Worm (Caenorhabditis elegans) whole organism, L1 larva: ENCODE data around the gene dph-2.

Experiments
- C04F5.9 ChIP-seq: sonication (generic microtip); optimal IDR thresholded peaks from 2 replicates; lab custom pipeline; 2016; ENCODE audit warnings: missing genetic modification characterization, missing compliant biosample characterization
- C16A3.4 ChIP-seq: fragments of 150-350 bp; optimal IDR thresholded peaks from 2 replicates; lab custom pipeline; 2014; ENCODE audit warnings: missing biosample characterization, missing genetic modification characterization
- Y116A8C.19 ChIP-seq: sonication (generic microtip); optimal IDR thresholded peaks from 2 replicates; lab custom pipeline; 2016; ENCODE audit warnings: missing compliant biosample characterization, missing genetic modification characterization, borderline replicate concordance
- aha-1 ChIP-seq: fragments of 150-350 bp; optimal IDR thresholded peaks from 2 replicates; lab custom pipeline; 2014; ENCODE audit warnings: missing biosample characterization, missing genetic modification characterization
- blmp-1 ChIP-seq: fragments of 150-350 bp; optimal IDR thresholded peaks from 2 replicates; lab custom pipeline; 2014; ENCODE audit warnings: missing biosample characterization, missing genetic modification characterization
- ceh-8 ChIP-seq: fragments of 200-800 bp; sonication (Bioruptor generic); optimal IDR thresholded peaks from 2 replicates; lab custom pipeline; 2018; ENCODE audit warnings: mild to moderate bottlenecking, missing genetic modification characterization, moderate library complexity, missing compliant biosample characterization
- ceh-88 ChIP-seq: fragments of 200-800 bp; sonication (Bioruptor generic); IDR thresholded peaks from 2 replicates; pipeline ENCODE4 v1.3.6; 2022; ENCODE audit warnings: missing genetic modification characterization, missing compliant biosample characterization
- ceh-90 ChIP-seq: sonication (generic microtip); optimal IDR thresholded peaks from 2 replicates; lab custom pipeline; 2016; ENCODE audit warnings: missing genetic modification characterization, missing compliant biosample characterization
- ces-1 ChIP-seq: fragments of 150-350 bp; optimal IDR thresholded peaks from 2 replicates; lab custom pipeline; 2014; ENCODE audit warnings: missing biosample characterization, missing genetic modification reagents, missing genetic modification characterization
- dpl-1 ChIP-seq, 3 experiments: fragments of 150-350 bp in 2 of 3; sonication (generic microtip) in 1 of 3; optimal IDR thresholded peaks; 2 replicates each; lab custom pipeline; 2014 to 2017; ENCODE audit warnings: missing biosample characterization in 3 of 3, missing genetic modification characterization in 3 of 3, missing genetic modification reagents in 3 of 3
- dsc-1 ChIP-seq: sonication (generic microtip); optimal IDR thresholded peaks from 2 replicates; lab custom pipeline; 2016; ENCODE audit warnings: mild to moderate bottlenecking, missing genetic modification characterization, missing compliant biosample characterization
- egl-27 ChIP-seq, 2 experiments: fragments of 150-350 bp in 1 of 2; sonication (generic microtip); optimal IDR thresholded peaks; 3 replicates each; lab custom pipeline; 2017 to 2018; ENCODE audit warnings: missing biosample characterization in 2 of 2, missing genetic modification characterization in 2 of 2, missing genetic modification reagents in 2 of 2
- elt-2 ChIP-seq: sonication (generic microtip); optimal IDR thresholded peaks from 2 replicates; lab custom pipeline; 2016; ENCODE audit warnings: missing genetic modification characterization, mild to moderate bottlenecking, inconsistent platforms, missing compliant biosample characterization, missing genetic modification reagents
- fkh-10 ChIP-seq: sonication (generic microtip); optimal IDR thresholded peaks from 2 replicates; lab custom pipeline; 2017; ENCODE audit warnings: missing biosample characterization, missing genetic modification reagents, missing genetic modification characterization
- fkh-4 ChIP-seq: sonication (generic microtip); optimal IDR thresholded peaks from 2 replicates; lab custom pipeline; 2016; ENCODE audit warnings: missing compliant biosample characterization, missing genetic modification characterization, borderline replicate concordance
- fos-1 ChIP-seq: fragments of 150-350 bp; optimal IDR thresholded peaks from 2 replicates; lab custom pipeline; 2014; ENCODE audit warnings: missing biosample characterization, missing genetic modification characterization
- grh-1 ChIP-seq: fragments of 200-800 bp; sonication (Bioruptor generic); IDR thresholded peaks from 2 replicates; pipeline ENCODE4 v1.3.6; 2022; ENCODE audit warnings: missing genetic modification reagents, missing genetic modification characterization, missing compliant biosample characterization
- hlh-17 ChIP-seq: fragments of 200-800 bp; sonication (Bioruptor generic); optimal IDR thresholded peaks from 2 replicates; lab custom pipeline; 2018; ENCODE audit warnings: missing genetic modification characterization, mild to moderate bottlenecking, missing compliant biosample characterization, moderate library complexity, borderline replicate concordance
- irx-1 ChIP-seq: sonication (generic microtip); optimal IDR thresholded peaks from 2 replicates; lab custom pipeline; 2016; ENCODE audit warnings: missing genetic modification characterization, missing compliant biosample characterization
- lin-13 ChIP-seq: fragments of 150-350 bp; optimal IDR thresholded peaks from 2 replicates; lab custom pipeline; 2014; ENCODE audit warnings: missing biosample characterization, missing genetic modification reagents, missing genetic modification characterization
- lin-14 ChIP-seq: fragments of 200-800 bp; sonication (Bioruptor generic); optimal IDR thresholded peaks from 2 replicates; lab custom pipeline; 2018; ENCODE audit warnings: mild to moderate bottlenecking, missing genetic modification characterization, moderate library complexity, missing compliant biosample characterization
- lin-35 ChIP-seq, 2 experiments: fragments of 150-350 bp; optimal IDR thresholded peaks; 2 replicates each; lab custom pipeline; 2014; ENCODE audit warnings: missing biosample characterization in 2 of 2, missing genetic modification characterization in 2 of 2, missing genetic modification reagents in 2 of 2
- lir-3 ChIP-seq: sonication (generic microtip); optimal IDR thresholded peaks from 2 replicates; lab custom pipeline; 2016; ENCODE audit warnings: mild to moderate bottlenecking, missing genetic modification characterization, moderate library complexity, missing compliant biosample characterization; ENCODE audit not compliant: poor library complexity
- lsy-2 ChIP-seq, 2 experiments: fragments of 150-350 bp; optimal IDR thresholded peaks; 2 replicates each; lab custom pipeline; 2014; ENCODE audit warnings: missing biosample characterization in 2 of 2, missing genetic modification characterization in 2 of 2
- mdl-1 ChIP-seq, 2 experiments: fragments of 150-350 bp; optimal IDR thresholded peaks; 2 replicates each; lab custom pipeline; 2014 to 2017; ENCODE audit warnings: missing biosample characterization in 2 of 2, missing genetic modification characterization in 2 of 2, inconsistent platforms in 1 of 2
- mef-2 ChIP-seq: fragments of 150-350 bp; optimal IDR thresholded peaks from 2 replicates; lab custom pipeline; 2014; ENCODE audit warnings: missing biosample characterization, missing genetic modification characterization
- mep-1 ChIP-seq: fragments of 150-350 bp; optimal IDR thresholded peaks from 2 replicates; lab custom pipeline; 2014; ENCODE audit warnings: missing biosample characterization, missing genetic modification characterization
- nhr-11 ChIP-seq: fragments of 150-350 bp; optimal IDR thresholded peaks from 2 replicates; lab custom pipeline; 2014; ENCODE audit warnings: missing biosample characterization, missing genetic modification characterization
- nhr-19 ChIP-seq: fragments of 200-800 bp; sonication (Bioruptor generic); conservative IDR thresholded peaks from 2 replicates; pipeline ENCODE4 v1.3.6; 2022; ENCODE audit warnings: missing genetic modification characterization, missing compliant biosample characterization
- nhr-20 ChIP-seq: sonication (generic microtip); optimal IDR thresholded peaks from 2 replicates; lab custom pipeline; 2016; ENCODE audit warnings: mild to moderate bottlenecking, missing genetic modification characterization, missing compliant biosample characterization
- nhr-28 ChIP-seq: fragments of 150-350 bp; optimal IDR thresholded peaks from 2 replicates; lab custom pipeline; 2014; ENCODE audit warnings: missing biosample characterization, missing genetic modification characterization
- nhr-47 ChIP-seq: sonication (generic microtip); optimal IDR thresholded peaks from 2 replicates; lab custom pipeline; 2016; ENCODE audit warnings: mild to moderate bottlenecking, missing genetic modification characterization, moderate library complexity, missing compliant biosample characterization
- nhr-71 ChIP-seq: sonication (generic microtip); optimal IDR thresholded peaks from 2 replicates; lab custom pipeline; 2016; ENCODE audit warnings: mild to moderate bottlenecking, missing genetic modification characterization, moderate library complexity, missing compliant biosample characterization
- nhr-76 ChIP-seq: sonication (generic microtip); optimal IDR thresholded peaks from 2 replicates; lab custom pipeline; 2017; ENCODE audit warnings: missing biosample characterization, missing genetic modification characterization
- nhr-84 ChIP-seq: sonication (generic microtip); optimal IDR thresholded peaks from 2 replicates; lab custom pipeline; 2017; ENCODE audit warnings: missing biosample characterization, missing genetic modification characterization
- nhr-85 ChIP-seq: sonication (generic microtip); peaks from one replicate; lab custom pipeline; 2016; ENCODE audit warnings: missing genetic modification characterization, inconsistent platforms, missing compliant biosample characterization
- nhr-90 ChIP-seq: sonication (generic microtip); optimal IDR thresholded peaks from 2 replicates; lab custom pipeline; 2016; ENCODE audit warnings: mild to moderate bottlenecking, missing genetic modification characterization, missing compliant biosample characterization; ENCODE audit not compliant: poor library complexity
- pax-3 ChIP-seq: fragments of 200-800 bp; sonication (Bioruptor generic); optimal IDR thresholded peaks from 2 replicates; lab custom pipeline; 2018; ENCODE audit warnings: mild to moderate bottlenecking, missing genetic modification characterization, moderate library complexity, missing compliant biosample characterization
- pqm-1 ChIP-seq: sonication (generic microtip); optimal IDR thresholded peaks from 3 replicates; lab custom pipeline; 2017; ENCODE audit warnings: missing biosample characterization, missing genetic modification characterization
- rnt-1 ChIP-seq: sonication (generic microtip); optimal IDR thresholded peaks from 2 replicates; lab custom pipeline; 2016; ENCODE audit warnings: mild to moderate bottlenecking, missing genetic modification characterization, moderate library complexity, missing compliant biosample characterization
- skn-1 ChIP-seq: fragments of 150-350 bp; optimal IDR thresholded peaks from 2 replicates; lab custom pipeline; 2014; ENCODE audit warnings: missing biosample characterization, missing genetic modification characterization
- snpc-4 ChIP-seq: fragments of 150-350 bp; optimal IDR thresholded peaks from 2 replicates; lab custom pipeline; 2014; ENCODE audit warnings: missing biosample characterization, missing genetic modification characterization
- sox-4 ChIP-seq: sonication (generic microtip); optimal IDR thresholded peaks from 2 replicates; lab custom pipeline; 2016; ENCODE audit warnings: missing genetic modification characterization, missing compliant biosample characterization
- tbx-2 ChIP-seq: sonication (generic microtip); optimal IDR thresholded peaks from 2 replicates; lab custom pipeline; 2016; ENCODE audit warnings: missing genetic modification characterization, missing compliant biosample characterization
- unc-130 ChIP-seq: fragments of 150-350 bp; optimal IDR thresholded peaks from 2 replicates; lab custom pipeline; 2017; ENCODE audit warnings: missing biosample characterization, missing genetic modification characterization, inconsistent platforms
- unc-62 ChIP-seq: fragments of 150-350 bp; optimal IDR thresholded peaks from 2 replicates; lab custom pipeline; 2014; ENCODE audit warnings: missing biosample characterization, missing genetic modification reagents, missing genetic modification characterization
- vab-15 ChIP-seq: sonication (generic microtip); optimal IDR thresholded peaks from 2 replicates; lab custom pipeline; 2017; ENCODE audit warnings: missing genotype, mild to moderate bottlenecking, missing genetic modification characterization, missing compliant biosample characterization
- xbp-1 ChIP-seq: sonication (generic microtip); optimal IDR thresholded peaks from 2 replicates; lab custom pipeline; 2016; ENCODE audit warnings: missing genetic modification characterization, missing compliant biosample characterization
- zag-1 ChIP-seq: fragments of 150-350 bp; optimal IDR thresholded peaks from 2 replicates; lab custom pipeline; 2014; ENCODE audit warnings: missing biosample characterization, missing genetic modification characterization
- zip-4 ChIP-seq: fragments of 200-800 bp; sonication (Bioruptor generic); optimal IDR thresholded peaks from 2 replicates; lab custom pipeline; 2018; ENCODE audit warnings: mild to moderate bottlenecking, missing genetic modification characterization, moderate library complexity, missing compliant biosample characterization
- ztf-11 ChIP-seq, 2 experiments: sonication (generic microtip); optimal IDR thresholded peaks; 2 replicates each; lab custom pipeline; 2016 to 2017; ENCODE audit warnings: missing genetic modification characterization in 2 of 2, missing biosample characterization in 1 of 2, missing compliant biosample characterization in 1 of 2
- ztf-4 ChIP-seq: fragments of 150-350 bp; optimal IDR thresholded peaks from 2 replicates; lab custom pipeline; 2014; ENCODE audit warnings: missing biosample characterization, missing genetic modification characterization

The dph-2 gene

ce11 chrII:10714262-10714933, at the start of gene dph-2, which contains the start of gene C09G5.7:
TSS of gene dph-2 (minus strand) at chrII:10714297.
TSS of gene C09G5.7 (plus strand) at chrII:10714883.
- TF ChIP-seq snpc-4 = no peak
- TF ChIP-seq ces-1 = no peak
- no peak for TF ChIP-seq ztf-4 (tag; lab: Kevin White, UChicago)
- TF ChIP-seq unc-130 (tag; lab: Kevin White, UChicago) = no peak
- no peak for TF ChIP-seq grh-1 (GFP tag; lab: Robert Waterston, UW)
- TF ChIP-seq ceh-90 (tag; lab: Kevin White, UChicago) = peak; percentile 70
- TF ChIP-seq nhr-11 (tag; lab: Kevin White, UChicago) = no peak
- TF ChIP-seq rnt-1 (tag; lab: Kevin White, UChicago) = peak; percentile 82
- no peak for TF ChIP-seq aha-1 (tag; lab: Kevin White, UChicago)
- no peak for TF ChIP-seq zip-4 (GFP tag; lab: Kevin White, UChicago)
- peak; percentile 51 for TF ChIP-seq tbx-2 (tag; lab: Kevin White, UChicago)
- no peak for TF ChIP-seq egl-27 (tag; optimal IDR thresholded peaks at IDR 0.05; lab: Kevin White, UChicago)
- TF ChIP-seq ceh-8 (GFP tag; lab: Kevin White, UChicago) = no peak
- TF ChIP-seq lin-14 (GFP tag; lab: Kevin White, UChicago) = peak; percentile 9
- no peak for TF ChIP-seq fos-1 (tag; lab: Kevin White, UChicago)
- peak; percentile 37 for TF ChIP-seq xbp-1
- TF ChIP-seq pqm-1 = no peak
- 0 out of 2 replicates have a peak, but pooled peaks have one; percentile 5 for TF ChIP-seq nhr-19
- TF ChIP-seq C16A3.4 (tag; lab: Kevin White, UChicago) = no peak
- no peak for TF ChIP-seq nhr-76 (tag; lab: Kevin White, UChicago)
- TF ChIP-seq mdl-1 (tag; optimal IDR thresholded peaks at IDR 0.05; lab: Kevin White, UChicago) = no peak
- no peak for TF ChIP-seq elt-2 (tag; lab: Kevin White, UChicago)
- TF ChIP-seq nhr-28 (tag; lab: Kevin White, UChicago) = no peak
- TF ChIP-seq nhr-90 (tag; lab: Kevin White, UChicago) = peak; percentile 35
- TF ChIP-seq C04F5.9 (tag; lab: Kevin White, UChicago) = no peak
- TF ChIP-seq nhr-71 (tag; lab: Kevin White, UChicago) = peak; percentile 62
- no peak for TF ChIP-seq vab-15 (tag; lab: Kevin White, UChicago)
- no peak for TF ChIP-seq zag-1 (tag; lab: Kevin White, UChicago)
- TF ChIP-seq lsy-2 (tag; optimal IDR thresholded peaks at IDR 0.05; lab: Kevin White, UChicago) = peak; percentile 23 to 63
- peak; percentile 24 for TF ChIP-seq mep-1
- no peak for TF ChIP-seq fkh-10 (GFP tag; lab: Kevin White, UChicago)
- TF ChIP-seq nhr-85 (tag; lab: Kevin White, UChicago) = peak; percentile 64
- peak; percentile 35 for TF ChIP-seq blmp-1 (tag; lab: Kevin White, UChicago)
- peak; percentile 87 to 93 for TF ChIP-seq lin-35 (GFP tag; optimal IDR thresholded peaks at IDR 0.05; lab: Kevin White, UChicago)
- peak; percentile 81 to 90 (median 87) for TF ChIP-seq dpl-1 (GFP tag; optimal IDR thresholded peaks at IDR 0.05; lab: Kevin White, UChicago)
- no peak for TF ChIP-seq lin-13 (GFP tag; lab: Kevin White, UChicago)
- TF ChIP-seq dsc-1 (tag; lab: Kevin White, UChicago) = peak; percentile 7
- TF ChIP-seq nhr-84 (tag; lab: Kevin White, UChicago) = no peak
- no peak for TF ChIP-seq ceh-88
- peak; percentile 65 for TF ChIP-seq irx-1 (tag; lab: Kevin White, UChicago)
- no peak for TF ChIP-seq nhr-47 (tag; lab: Kevin White, UChicago)
- TF ChIP-seq skn-1 (tag; lab: Kevin White, UChicago) = peak; percentile 54
- no peak for TF ChIP-seq nhr-20 (tag; lab: Kevin White, UChicago)
- TF ChIP-seq mef-2 (tag; lab: Kevin White, UChicago) = no peak
- no peak for TF ChIP-seq unc-62 (GFP tag; lab: Kevin White, UChicago)
- peak; percentile 69 for TF ChIP-seq lir-3 (tag; lab: Kevin White, UChicago)
- TF ChIP-seq sox-4 (tag; lab: Kevin White, UChicago) = peak; percentile 30
- TF ChIP-seq fkh-4 (tag; lab: Kevin White, UChicago) = peak; percentile 10
- no peak for TF ChIP-seq Y116A8C.19
- no peak for TF ChIP-seq hlh-17 (GFP tag; lab: Kevin White, UChicago)
- TF ChIP-seq ztf-11 (tag; optimal IDR thresholded peaks at IDR 0.05; lab: Kevin White, UChicago) = peak in 1 of 2 experiments; percentile 45
- TF ChIP-seq pax-3 (tag; lab: Kevin White, UChicago) = no peak
